Worm (Caenorhabditis elegans) whole organism, midembryonic: ENCODE measurements around the gene C04G2.5.

Experiments used
- T22C8.4 ChIP-seq: fragments of 200-800 bp; sonication (Bioruptor generic); IDR thresholded peaks from 2 replicates; pipeline ENCODE4 v1.3.6; 2022; ENCODE audit warnings: missing genetic modification characterization, missing compliant biosample characterization
- cog-1 ChIP-seq: sonication (generic microtip); optimal IDR thresholded peaks from 2 replicates; lab custom pipeline; 2016; ENCODE audit warnings: missing genetic modification characterization, missing compliant biosample characterization
- flt-1 ChIP-seq: fragments of 200-800 bp; sonication (Bioruptor generic); IDR thresholded peaks from 2 replicates; pipeline ENCODE4 v1.3.6; 2022; ENCODE audit warnings: missing genetic modification characterization, missing compliant biosample characterization
- klf-2 ChIP-seq: fragments of 200-800 bp; sonication (Bioruptor generic); conservative IDR thresholded peaks from 2 replicates; pipeline ENCODE4 v1.3.6; 2022; ENCODE audit warnings: missing genetic modification reagents, missing genetic modification characterization, missing compliant biosample characterization
- med-1 ChIP-seq: sonication (generic microtip); optimal IDR thresholded peaks from 2 replicates; lab custom pipeline; 2017; ENCODE audit warnings: missing genetic modification characterization, mild to moderate bottlenecking, missing compliant biosample characterization, antibody characterized with exemption, missing genetic modification reagents; ENCODE audit not compliant: insufficient read depth
- tab-1 ChIP-seq: fragments of 200-800 bp; sonication (Bioruptor generic); IDR thresholded peaks from 2 replicates; pipeline ENCODE4 v1.3.6; 2022; ENCODE audit warnings: missing genetic modification characterization, missing compliant biosample characterization
- ztf-23 ChIP-seq: fragments of 200-800 bp; sonication (Bioruptor generic); IDR thresholded peaks from 2 replicates; pipeline ENCODE4 v1.3.6; 2022; ENCODE audit warnings: missing genetic modification reagents, missing genetic modification characterization, missing compliant biosample characterization
- ztf-29 ChIP-seq: fragments of 200-800 bp; sonication (Bioruptor generic); IDR thresholded peaks from 2 replicates; pipeline ENCODE4 v1.3.6; 2022; ENCODE audit warnings: missing genetic modification reagents, missing genetic modification characterization, missing compliant biosample characterization

- TF ChIP-seq T22C8.4 (no peak), ztf-29 (no peak), flt-1 (GFP tag; lab: Robert Waterston, UW) (no peak), klf-2 (no peak), cog-1 (no peak), ztf-23 (GFP tag; lab: Robert Waterston, UW) (no peak), med-1 (no peak), tab-1 (GFP tag; lab: Robert Waterston, UW) (no peak)
These were observed 26.8 kb downstream of the C04G2.5 start for ce11 chrIV:10068266-10068665.
